Worm (Caenorhabditis elegans) whole organism, young adult: ENCODE results near the gene uig-1.

Source experiments
- C06A6.2 ChIP-seq: fragments of 200-800 bp; sonication (Bioruptor generic); conservative IDR thresholded peaks from 2 replicates; pipeline ENCODE4 v1.3.6; 2022; ENCODE audit warnings: missing genetic modification characterization, missing compliant biosample characterization
- D2030.7 ChIP-seq: fragments of 200-800 bp; sonication (Bioruptor generic); IDR thresholded peaks from 2 replicates; pipeline ENCODE4 v1.3.6; 2022; ENCODE audit warnings: missing genetic modification reagents, missing genetic modification characterization, missing compliant biosample characterization
- F52B5.7 ChIP-seq: sonication (generic microtip); optimal IDR thresholded peaks from 2 replicates; lab custom pipeline; 2016; ENCODE audit warnings: mild to moderate bottlenecking, missing genetic modification characterization, missing compliant biosample characterization
- F55B11.4 ChIP-seq: sonication (generic microtip); optimal IDR thresholded peaks from 2 replicates; lab custom pipeline; 2016; ENCODE audit warnings: missing compliant biosample characterization, missing genetic modification characterization, borderline replicate concordance; ENCODE audit not compliant: insufficient read depth
- T07F8.4 ChIP-seq: sonication (generic microtip); optimal IDR thresholded peaks from 2 replicates; lab custom pipeline; 2016; ENCODE audit warnings: mild to moderate bottlenecking, missing genetic modification characterization, moderate library complexity, missing compliant biosample characterization
- T26A5.8 ChIP-seq: sonication (generic microtip); optimal IDR thresholded peaks from 2 replicates; lab custom pipeline; 2016; ENCODE audit warnings: missing genetic modification characterization, missing compliant biosample characterization
- Y95B8A.8 ChIP-seq: fragments of 200-800 bp; sonication (Bioruptor generic); IDR thresholded peaks from 2 replicates; pipeline ENCODE4 v1.3.6; 2022; ENCODE audit warnings: missing genetic modification reagents, missing genetic modification characterization, missing compliant biosample characterization
- ama-1 ChIP-seq, 3 experiments: fragments of 150-350 bp in 1 of 3; sonication (generic microtip) in 2 of 3; optimal IDR thresholded peaks; 2 replicates each; lab custom pipeline; 2014 to 2018; ENCODE audit warnings: missing biosample characterization in 2 of 3, missing genetic modification characterization in 2 of 3, missing genetic modification reagents in 2 of 3
- aptf-2 ChIP-seq: fragments of 200-800 bp; sonication (Bioruptor generic); conservative IDR thresholded peaks from 2 replicates; pipeline ENCODE4 v1.3.6; 2022; ENCODE audit warnings: missing genetic modification reagents, missing genetic modification characterization, missing compliant biosample characterization
- ekl-4 ChIP-seq: fragments of 200-800 bp; sonication (Bioruptor generic); IDR thresholded peaks from 2 replicates; pipeline ENCODE4 v1.3.6; 2022; ENCODE audit warnings: missing genetic modification reagents, missing genetic modification characterization, missing compliant biosample characterization
- lin-26 ChIP-seq: fragments of 200-800 bp; sonication (Bioruptor generic); IDR thresholded peaks from 2 replicates; pipeline ENCODE4 v1.3.6; 2022; ENCODE audit warnings: missing genetic modification reagents, missing genetic modification characterization, missing compliant biosample characterization
- lin-40 ChIP-seq: sonication (generic microtip); optimal IDR thresholded peaks from 2 replicates; lab custom pipeline; 2016; ENCODE audit warnings: missing genetic modification characterization, mild to moderate bottlenecking, missing compliant biosample characterization, missing genotype, missing genetic modification reagents
- madf-8 ChIP-seq: fragments of 200-800 bp; sonication (Bioruptor generic); conservative IDR thresholded peaks from 2 replicates; pipeline ENCODE4 v1.3.6; 2022; ENCODE audit warnings: missing genetic modification reagents, missing genetic modification characterization, missing compliant biosample characterization
- mcd-1 ChIP-seq: fragments of 200-800 bp; sonication (Bioruptor generic); IDR thresholded peaks from 2 replicates; pipeline ENCODE4 v1.3.6; 2022; ENCODE audit warnings: missing genetic modification reagents, missing genetic modification characterization, missing compliant biosample characterization
- nfya-2 ChIP-seq: fragments of 200-800 bp; sonication (Bioruptor generic); IDR thresholded peaks from 2 replicates; pipeline ENCODE4 v1.3.6; 2022; ENCODE audit warnings: missing genetic modification reagents, missing genetic modification characterization, missing compliant biosample characterization
- rec-8 ChIP-seq, 2 experiments: sonication (generic microtip); optimal IDR thresholded peaks; 2 replicates each; lab custom pipeline; 2016; ENCODE audit warnings: mild to moderate bottlenecking in 2 of 2, missing genetic modification characterization in 2 of 2, missing genetic modification reagents in 2 of 2, missing genotype in 2 of 2, missing biosample characterization in 1 of 2, missing compliant biosample characterization in 1 of 2, moderate library complexity in 1 of 2
- snpc-4 ChIP-seq, 5 experiments: fragments of 150-350 bp in 1 of 5; sonication (generic microtip) in 4 of 5; optimal IDR thresholded peaks; 2 replicates each; lab custom pipeline; 2014 to 2018; ENCODE audit warnings: missing genetic modification characterization in 5 of 5, missing biosample characterization in 3 of 5, antibody characterized with exemption in 2 of 5, mild to moderate bottlenecking in 2 of 5, missing compliant biosample characterization in 2 of 5, missing genotype in 2 of 5, moderate library complexity in 2 of 5, missing genetic modification reagents in 1 of 5
- sptf-2 ChIP-seq: fragments of 200-800 bp; sonication (Bioruptor generic); optimal IDR thresholded peaks from 2 replicates; lab custom pipeline; 2018; ENCODE audit warnings: mild to moderate bottlenecking, missing genetic modification characterization, missing compliant biosample characterization
- tbx-9 ChIP-seq: sonication (generic microtip); optimal IDR thresholded peaks from 2 replicates; lab custom pipeline; 2016; ENCODE audit warnings: borderline replicate concordance, missing genetic modification characterization, inconsistent platforms, missing compliant biosample characterization
- ztf-26 ChIP-seq: sonication (generic microtip); optimal IDR thresholded peaks from 2 replicates; lab custom pipeline; 2017; ENCODE audit warnings: missing genetic modification characterization, missing compliant biosample characterization

uig-1 gene

DNA sequence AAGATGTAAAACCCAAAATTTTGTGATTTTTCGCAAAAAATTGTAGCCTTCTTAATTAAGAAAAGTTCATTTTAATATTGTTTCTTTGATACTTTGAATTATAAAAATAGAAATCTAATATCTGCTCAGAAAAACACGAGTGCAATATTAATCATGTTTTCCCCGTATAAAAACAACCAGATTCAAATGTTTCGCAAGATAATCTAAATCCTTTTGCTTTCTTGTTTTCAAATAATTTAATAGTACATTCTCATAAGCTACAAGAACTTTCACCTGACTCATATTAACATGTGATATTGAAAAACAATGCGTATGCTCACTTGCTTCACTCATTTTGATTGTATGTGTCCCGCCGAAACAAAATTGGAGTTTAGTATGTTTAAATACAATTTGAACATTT, 60.5 kb downstream of the uig-1 start:
- TF ChIP-seq rec-8 (tag; optimal IDR thresholded peaks at IDR 0.05; lab: Kevin White, UChicago), result no peak
- no peak for TF ChIP-seq ama-1 (optimal IDR thresholded peaks at IDR 0.05; lab: Kevin White, UChicago)
- no peak for TF ChIP-seq ama-1 (GFP tag; optimal IDR thresholded peaks at IDR 0.05; lab: Kevin White, UChicago)
- TF ChIP-seq T26A5.8 (tag; lab: Kevin White, UChicago), result no peak
- TF ChIP-seq F52B5.7 (tag; lab: Kevin White, UChicago), result no peak
- TF ChIP-seq Y95B8A.8 (GFP tag; lab: Robert Waterston, UW), result no peak
- TF ChIP-seq nfya-2 (GFP tag; lab: Robert Waterston, UW), result no peak
- TF ChIP-seq lin-40, result no peak
- no peak for TF ChIP-seq madf-8 (GFP tag; lab: Robert Waterston, UW)
- TF ChIP-seq ekl-4 (GFP tag; lab: Robert Waterston, UW), result no peak
- no peak for TF ChIP-seq D2030.7
- TF ChIP-seq tbx-9 (tag; lab: Kevin White, UChicago), result no peak
- no peak for TF ChIP-seq aptf-2 (GFP tag; lab: Robert Waterston, UW)
- no peak for TF ChIP-seq T07F8.4
- no peak for TF ChIP-seq ztf-26 (tag; lab: Kevin White, UChicago)
- no peak for TF ChIP-seq snpc-4 (GFP tag; optimal IDR thresholded peaks at IDR 0.05; lab: Kevin White, UChicago)
- TF ChIP-seq snpc-4 (tag; optimal IDR thresholded peaks at IDR 0.05; lab: Kevin White, UChicago), result no peak
- no peak for TF ChIP-seq mcd-1 (GFP tag; lab: Robert Waterston, UW)
- no peak for TF ChIP-seq sptf-2 (GFP tag; lab: Kevin White, UChicago)

DNA sequence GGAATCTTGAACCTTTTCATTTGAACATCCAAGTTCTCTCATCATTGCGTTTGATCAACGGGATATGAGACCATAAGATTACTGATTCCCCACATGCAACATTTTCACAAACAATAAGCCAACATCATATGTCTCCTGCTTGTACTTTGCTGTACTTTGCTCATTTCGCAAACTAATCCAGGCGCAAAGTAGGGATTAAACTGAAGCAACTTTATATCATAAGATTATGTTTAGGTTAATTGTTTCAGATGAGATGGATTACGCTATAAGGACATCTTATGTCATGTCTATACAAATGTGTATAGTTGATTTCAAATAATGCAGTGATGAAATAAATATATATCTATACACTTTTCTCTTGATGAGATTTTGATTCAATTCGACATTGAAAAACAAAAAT, 66.2 kb downstream of the uig-1 start:
- TF ChIP-seq T26A5.8 (tag; lab: Kevin White, UChicago) (no peak), lin-26 (GFP tag; lab: Robert Waterston, UW) (no peak), F55B11.4 (tag; lab: Kevin White, UChicago) (no peak), aptf-2 (GFP tag; lab: Robert Waterston, UW) (no peak), C06A6.2 (no peak)
- TF ChIP-seq, all 124 proteins: peak for 0
